Worm (Caenorhabditis elegans): Measurements from ENCODE around the gene K09D9.1.

K09D9.1 gene

ce11 chrV:4016780-4017179 is 8.1 kb upstream of the K09D9.1 start, which contains the start of gene srw-89:
Gene srw-89, plus strand, starts transcription at chrV:4017080.
- TF ChIP-seq unc-62 (GFP tag; optimal IDR thresholded peaks at IDR 0.05) = no peak

DNA sequence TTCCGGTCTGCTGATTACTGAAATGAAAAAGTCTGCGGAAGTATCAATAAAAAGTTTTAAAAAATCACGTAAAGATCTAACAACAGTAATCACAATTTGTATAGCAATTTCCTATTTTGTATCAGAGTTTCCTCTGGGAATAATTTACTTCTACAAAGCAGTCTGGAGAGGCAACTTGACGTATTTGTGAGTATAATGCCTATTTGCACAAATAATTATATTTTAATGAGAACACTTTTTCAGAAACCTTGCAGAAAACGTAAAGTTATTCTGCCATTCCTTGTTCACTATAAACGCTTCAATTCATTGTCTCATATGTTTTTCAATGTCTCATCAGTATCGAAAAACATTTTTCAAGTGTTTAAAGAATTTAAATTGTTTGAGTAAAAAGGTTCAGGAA is 6.3 kb upstream of the K09D9.1 start:
- TF ChIP-seq unc-62 (GFP tag; optimal IDR thresholded peaks at IDR 0.05) = no peak

DNA sequence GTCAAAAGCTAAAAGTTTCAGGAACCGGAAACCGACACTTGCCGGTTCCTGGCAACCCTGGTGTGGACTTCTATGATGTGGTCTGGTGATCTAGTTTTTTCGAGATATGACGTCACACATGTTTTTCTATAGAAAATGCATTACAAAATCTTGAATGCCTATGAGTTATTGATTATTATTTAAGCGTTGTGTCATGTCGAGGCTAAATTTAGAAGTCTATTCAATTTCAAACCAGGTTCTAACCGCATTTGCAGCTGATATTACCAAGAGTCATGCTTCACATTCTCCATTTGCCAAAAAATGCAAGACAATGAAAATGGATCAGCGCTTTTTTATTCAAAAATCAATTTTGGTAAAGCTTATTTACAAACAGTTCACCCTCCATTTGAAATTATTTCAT is 5.7 kb upstream of the K09D9.1 start, which contains the start of gene K09D9.3:
Gene K09D9.3 (plus strand): TSS at position 301 of the 400 bp plus-strand sequence.
- TF ChIP-seq unc-62 (GFP tag; optimal IDR thresholded peaks at IDR 0.05) = no peak

ce11 chrV:4021776-4022175 is 3.1 kb upstream of the K09D9.1 start, which contains the start of gene K09D9.14:
Gene K09D9.14, minus strand, starts transcription at chrV:4021876.
- no peak for TF ChIP-seq unc-62 (GFP tag; optimal IDR thresholded peaks at IDR 0.05)

ce11 chrV:4022309-4022708 is 2.5 kb upstream of the K09D9.1 start, which contains the start of gene cyp-35A3:
Gene cyp-35A3, plus strand, starts transcription at chrV:4022609.
- no peak for TF ChIP-seq unc-62 (GFP tag; optimal IDR thresholded peaks at IDR 0.05)

ce11 chrV:4029627-4030026 is 4.8 kb downstream of the K09D9.1 start:
- no peak for TF ChIP-seq unc-62 (GFP tag; optimal IDR thresholded peaks at IDR 0.05)

DNA sequence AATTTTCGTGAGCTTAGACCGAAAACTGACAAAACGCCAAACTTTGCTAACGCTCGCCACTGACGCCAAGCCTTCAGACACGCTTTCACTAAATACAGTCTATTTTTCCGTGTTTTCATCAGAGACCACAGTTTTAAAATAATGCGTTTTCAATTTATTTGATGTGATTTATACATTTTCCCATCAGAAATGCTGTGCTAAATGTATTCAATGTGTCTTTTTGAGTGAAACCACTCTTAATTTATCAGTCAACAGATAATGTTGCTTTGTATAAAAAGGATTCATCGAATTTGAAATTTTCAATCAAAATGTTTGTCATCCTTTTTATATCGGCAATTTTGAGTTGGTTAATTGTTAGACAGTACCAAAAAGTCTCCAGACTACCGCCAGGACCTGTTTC is 6.5 kb downstream of the K09D9.1 start, which contains the start of gene cyp-35A4:
Gene cyp-35A4 (plus strand): TSS at position 301 of the 400 bp plus-strand sequence.
- no peak for TF ChIP-seq unc-62 (GFP tag; optimal IDR thresholded peaks at IDR 0.05)

ce11 chrV:4034303-4034702 is 9.5 kb downstream of the K09D9.1 start, which contains the start of gene C49G7.7:
Gene C49G7.7, plus strand, starts transcription at chrV:4034476.
- no peak for TF ChIP-seq unc-62 (GFP tag; optimal IDR thresholded peaks at IDR 0.05)

- TF ChIP-seq unc-62 (GFP tag; optimal IDR thresholded peaks at IDR 0.05) = no peak
Observed at ce11 chrV:4035811-4036210, 11.0 kb downstream of the K09D9.1 start, which contains the start of gene C49G7.13. Gene C49G7.13, plus strand, starts transcription at chrV:4036111.

- no peak for TF ChIP-seq unc-62 (GFP tag; optimal IDR thresholded peaks at IDR 0.05)
Observed at ce11 chrV:4038110-4038509, 13.3 kb downstream of the K09D9.1 start, which contains the start of gene C49G7.12. Gene C49G7.12, plus strand, starts transcription at chrV:4038410.

DNA sequence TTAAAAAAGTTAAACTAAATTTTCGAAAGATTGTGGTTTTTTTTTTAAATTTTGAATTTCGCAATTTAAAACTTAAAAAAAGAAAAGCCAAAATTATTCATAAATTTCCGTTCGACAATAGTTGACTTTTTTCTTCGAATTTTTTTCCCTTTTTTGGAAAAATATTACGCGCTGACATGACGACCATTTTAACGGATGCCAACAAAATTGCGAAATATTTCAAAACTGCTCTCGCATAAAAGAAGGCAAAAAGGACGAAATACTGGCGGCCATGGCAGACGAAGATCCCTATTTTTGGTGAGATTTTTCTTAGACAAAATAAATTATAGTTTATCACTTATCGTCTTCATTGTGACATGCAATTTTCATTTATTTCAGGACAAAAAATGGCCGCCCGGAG is 13.7 kb downstream of the K09D9.1 start:
- TF ChIP-seq unc-62 (GFP tag; optimal IDR thresholded peaks at IDR 0.05) = no peak

- TF ChIP-seq unc-62 (GFP tag; optimal IDR thresholded peaks at IDR 0.05) = no peak
Observed at ce11 chrV:4041853-4042424, 17.1 kb downstream of the K09D9.1 start, which contains the start of the genes C49G7.10 and irg-2. Gene C49G7.10, minus strand, starts transcription at chrV:4042021. Gene irg-2, plus strand, starts transcription at chrV:4042181.

DNA sequence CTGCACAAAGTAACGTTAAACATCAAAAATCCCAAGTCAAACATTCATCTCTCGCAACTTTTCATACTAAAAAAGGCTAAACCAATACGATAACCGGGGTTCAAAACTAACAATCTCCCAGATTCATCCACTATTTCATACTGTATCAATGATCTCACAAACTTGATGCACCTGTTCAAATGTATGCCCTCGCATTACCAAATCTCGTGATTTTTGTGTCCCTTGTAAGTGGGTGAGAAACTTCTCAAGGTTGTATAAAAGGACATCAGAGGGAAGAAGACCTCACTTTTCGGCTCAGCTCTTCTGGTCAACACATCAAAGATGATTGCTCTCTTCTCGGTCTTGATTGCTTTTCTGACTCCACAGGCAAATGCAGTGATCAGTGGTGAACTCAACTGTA is 18.8 kb downstream of the K09D9.1 start, which contains the start of gene phat-3:
Gene phat-3 (plus strand): TSS at position 301 of the 400 bp plus-strand sequence.
- TF ChIP-seq unc-62 (GFP tag; optimal IDR thresholded peaks at IDR 0.05) = no peak

ce11 chrV:4046122-4046521 is 21.3 kb downstream of the K09D9.1 start, which contains the start of gene phat-7:
Gene phat-7, plus strand, starts transcription at chrV:4046422.
- no peak for TF ChIP-seq unc-62 (GFP tag; optimal IDR thresholded peaks at IDR 0.05)

- TF ChIP-seq unc-62 (GFP tag; optimal IDR thresholded peaks at IDR 0.05) = no peak
Observed at ce11 chrV:4047541-4047940, 22.7 kb downstream of the K09D9.1 start, which contains the start of gene srh-169. Gene srh-169, plus strand, starts transcription at chrV:4047841.

- TF ChIP-seq unc-62 (GFP tag; optimal IDR thresholded peaks at IDR 0.05) = no peak
Observed at ce11 chrV:4055025-4055424, 30.2 kb downstream of the K09D9.1 start, which contains the start of gene djr-1.2. Gene djr-1.2, minus strand, starts transcription at chrV:4055125.

DNA sequence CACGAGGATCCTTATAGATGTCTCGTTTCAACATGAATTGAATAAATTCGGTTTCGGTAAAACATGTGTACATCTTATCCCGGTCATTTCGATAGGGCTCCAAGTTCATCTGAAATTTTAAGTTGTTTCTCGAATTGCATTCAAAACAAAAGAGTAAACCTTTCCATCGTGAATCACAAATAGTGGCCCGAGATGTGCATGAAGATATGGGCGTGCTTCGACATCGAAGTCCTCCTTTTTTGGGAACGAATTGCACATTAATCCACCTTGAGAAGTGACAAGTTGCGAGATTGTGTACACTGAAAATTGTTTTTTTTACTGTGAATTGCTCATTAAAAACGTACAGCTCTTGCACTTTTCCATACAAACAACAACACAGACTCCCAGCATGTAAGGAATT is 31.4 kb downstream of the K09D9.1 start:
- no peak for TF ChIP-seq unc-62 (GFP tag; optimal IDR thresholded peaks at IDR 0.05)
